Fruit fly (Drosophila melanogaster) whole organism, pupa: ENCODE data around the gene CG14711.
A peak's percentile ranks its signal among the peaks of the same experiment; 100 is the strongest.

Experiments
- CG10348 ChIP-seq: fragments of 200-800 bp; sonication (Bioruptor generic); IDR thresholded peaks from 2 replicates; pipeline ENCODE4 v1.3.6; 2022; ENCODE audit warnings: missing biosample characterization, missing genetic modification characterization
- CG12605 ChIP-seq: fragments of 200-800 bp; sonication (Bioruptor generic); IDR thresholded peaks from 2 replicates; pipeline ENCODE4 v1.3.6; 2022; ENCODE audit warnings: missing biosample characterization, missing genetic modification characterization
- CG13204 ChIP-seq: fragments of 200-800 bp; sonication (Bioruptor generic); optimal IDR thresholded peaks from 2 replicates; lab custom pipeline; 2018; ENCODE audit warnings: missing biosample characterization, mild to moderate bottlenecking, missing genetic modification characterization, moderate library complexity
- CG14655 ChIP-seq: fragments of 200-800 bp; sonication (Bioruptor generic); optimal IDR thresholded peaks from 3 replicates; lab custom pipeline; 2017; ENCODE audit warnings: mild to moderate bottlenecking, missing biosample characterization, missing genetic modification reagents, missing genetic modification characterization
- CG15710 ChIP-seq: fragments of 200-800 bp; sonication (Bioruptor generic); optimal IDR thresholded peaks from 2 replicates; lab custom pipeline; 2018; ENCODE audit warnings: missing biosample characterization, mild to moderate bottlenecking, missing genetic modification characterization, moderate library complexity
- CG17806 ChIP-seq: fragments of 200-800 bp; sonication (Bioruptor generic); optimal IDR thresholded peaks from 2 replicates; lab custom pipeline; 2018; ENCODE audit warnings: missing biosample characterization, mild to moderate bottlenecking, missing genetic modification characterization, moderate library complexity
- CG32121 ChIP-seq: fragments of 200-800 bp; sonication (Bioruptor generic); IDR thresholded peaks from 2 replicates; pipeline ENCODE4 v1.3.6; 2022; ENCODE audit warnings: missing biosample characterization, missing genetic modification characterization
- CG34367 ChIP-seq: fragments of 200-800 bp; sonication (Bioruptor generic); optimal IDR thresholded peaks from 2 replicates; lab custom pipeline; 2018; ENCODE audit warnings: missing biosample characterization, mild to moderate bottlenecking, missing genetic modification characterization
- CG4496 ChIP-seq: fragments of 200-800 bp; sonication (Bioruptor generic); IDR thresholded peaks from 3 replicates; pipeline ENCODE4 v1.3.6; 2022; ENCODE audit warnings: missing biosample characterization, missing genetic modification characterization
- CG8159 ChIP-seq: fragments of 200-800 bp; sonication (Bioruptor generic); optimal IDR thresholded peaks from 3 replicates; lab custom pipeline; 2018; ENCODE audit warnings: missing biosample characterization, mild to moderate bottlenecking, missing genetic modification characterization, moderate library complexity
- CG8301 ChIP-seq: fragments of 200-800 bp; sonication (Bioruptor generic); optimal IDR thresholded peaks from 2 replicates; lab custom pipeline; 2018; ENCODE audit warnings: missing biosample characterization, mild to moderate bottlenecking, missing genetic modification characterization
- CG9948 ChIP-seq: fragments of 200-800 bp; sonication (Bioruptor generic); optimal IDR thresholded peaks from 2 replicates; lab custom pipeline; 2018; ENCODE audit warnings: missing biosample characterization, mild to moderate bottlenecking, missing genetic modification characterization, moderate library complexity
- D1 ChIP-seq: fragments of 200-800 bp; sonication (Bioruptor generic); optimal IDR thresholded peaks from 2 replicates; lab custom pipeline; 2018; ENCODE audit warnings: missing biosample characterization, mild to moderate bottlenecking, missing genetic modification characterization, moderate library complexity
- EcR ChIP-seq: fragments of 200-800 bp; sonication (Bioruptor generic); optimal IDR thresholded peaks from 3 replicates; lab custom pipeline; 2019; ENCODE audit warnings: missing biosample characterization, missing genetic modification characterization, mild to moderate bottlenecking, moderate library complexity, missing genetic modification reagents
- Ets98B ChIP-seq: fragments of 200-800 bp; sonication (Bioruptor generic); IDR thresholded peaks from 2 replicates; pipeline ENCODE4 v1.3.6; 2022; ENCODE audit warnings: missing biosample characterization, missing genetic modification characterization
- Pif1A ChIP-seq: fragments of 200-800 bp; sonication (Bioruptor generic); optimal IDR thresholded peaks from 3 replicates; lab custom pipeline; 2016; ENCODE audit warnings: missing biosample characterization, missing genetic modification characterization
- Pif1B ChIP-seq: fragments of 200-800 bp; sonication (Bioruptor generic); optimal IDR thresholded peaks from 3 replicates; lab custom pipeline; 2016; ENCODE audit warnings: missing biosample characterization, missing genetic modification characterization
- Snoo ChIP-seq: fragments of 200-800 bp; sonication (Bioruptor generic); optimal IDR thresholded peaks from 3 replicates; lab custom pipeline; 2017; ENCODE audit warnings: missing biosample characterization, mild to moderate bottlenecking, missing genetic modification characterization, inconsistent platforms
- fd96Ca ChIP-seq: fragments of 200-800 bp; sonication (Bioruptor generic); IDR thresholded peaks from 3 replicates; pipeline ENCODE4 v1.3.6; 2022; ENCODE audit warnings: missing biosample characterization, missing genetic modification characterization
- gl ChIP-seq: fragments of 200-800 bp; sonication (Bioruptor generic); optimal IDR thresholded peaks from 2 replicates; lab custom pipeline; 2018; ENCODE audit warnings: missing biosample characterization, mild to moderate bottlenecking, missing genetic modification characterization
- rn ChIP-seq: fragments of 200-800 bp; sonication (Bioruptor generic); IDR thresholded peaks from 2 replicates; pipeline ENCODE4 v1.3.6; 2022; ENCODE audit warnings: missing biosample characterization, missing genetic modification characterization

The CG14711 gene

dm6 chr3R:11613252-11614036 lies 9.7 kb upstream of the CG14711 start:
- TF ChIP-seq CG15710 (tag; lab: Kevin White, UChicago) (peak; percentile 30), D1 (tag; lab: Kevin White, UChicago) (peak; percentile 35), CG34367 (tag; lab: Kevin White, UChicago) (no peak), Snoo (tag; lab: Kevin White, UChicago) (peak; percentile 42)
- TF ChIP-seq, all 21 proteins: peak for 3

dm6 chr3R:11614107-11614506 lies 9.0 kb upstream of the CG14711 start:
- no peak for TF ChIP-seq Pif1B (GFP tag; lab: Kevin White, UChicago)
- no peak for TF ChIP-seq CG8159 (tag; lab: Kevin White, UChicago)
- TF ChIP-seq CG13204 = peak; percentile 24
- no peak for TF ChIP-seq CG15710 (tag; lab: Kevin White, UChicago)
- 0 out of 3 replicates have a peak, but pooled peaks have one; percentile 12 for TF ChIP-seq CG4496 (GFP tag; lab: Robert Waterston, UW)
- no peak for TF ChIP-seq CG10348 (GFP tag; lab: Robert Waterston, UW)
- TF ChIP-seq CG17806 (tag; lab: Kevin White, UChicago) = no peak
- TF ChIP-seq CG12605 (GFP tag; lab: Robert Waterston, UW) = no peak
- TF ChIP-seq CG8301 (tag; lab: Kevin White, UChicago) = no peak
- peak; percentile 89 for TF ChIP-seq EcR (GFP tag; lab: Kevin White, UChicago)

dm6 chr3R:11614507-11614906 lies 8.6 kb upstream of the CG14711 start:
- TF ChIP-seq fd96Ca (GFP tag; lab: Robert Waterston, UW) (peak; percentile 46; the same call in 1 of the 3 replicates), CG14655 (GFP tag; lab: Kevin White, UChicago) (peak; percentile 3), CG17806 (tag; lab: Kevin White, UChicago) (peak; percentile 39), CG13204 (no peak), Ets98B (GFP tag; lab: Robert Waterston, UW) (peak; percentile 39), CG10348 (GFP tag; lab: Robert Waterston, UW) (no peak), CG4496 (GFP tag; lab: Robert Waterston, UW) (peak; percentile 63; the same call in 2 of the 3 replicates), gl (tag; lab: Kevin White, UChicago) (no peak), Pif1A (peak; percentile 39), CG15710 (tag; lab: Kevin White, UChicago) (peak; percentile 36), Snoo (tag; lab: Kevin White, UChicago) (peak; percentile 37), EcR (GFP tag; lab: Kevin White, UChicago) (no peak), CG12605 (GFP tag; lab: Robert Waterston, UW) (no peak), Pif1B (GFP tag; lab: Kevin White, UChicago) (peak; percentile 31), CG8159 (tag; lab: Kevin White, UChicago) (peak; percentile 33), CG34367 (tag; lab: Kevin White, UChicago) (peak; percentile 22), rn (GFP tag; lab: Robert Waterston, UW) (no peak), CG8301 (tag; lab: Kevin White, UChicago) (peak; percentile 2), CG9948 (tag; lab: Kevin White, UChicago) (no peak), CG32121 (GFP tag; lab: Robert Waterston, UW) (peak; percentile 56), D1 (tag; lab: Kevin White, UChicago) (no peak)

- peak; percentile 6 for TF ChIP-seq CG13204
- TF ChIP-seq EcR (GFP tag; lab: Kevin White, UChicago) = peak; percentile 71
- TF ChIP-seq Pif1A = no peak
- TF ChIP-seq fd96Ca (GFP tag; lab: Robert Waterston, UW) = no peak
- peak; percentile 26 for TF ChIP-seq CG8159 (tag; lab: Kevin White, UChicago)
Measured at dm6 chr3R:11615415-11616104, 7.6 kb upstream of the CG14711 start.

- no peak for TF ChIP-seq Snoo (tag; lab: Kevin White, UChicago)
- TF ChIP-seq Pif1A = no peak
- TF ChIP-seq gl (tag; lab: Kevin White, UChicago) = no peak
- peak; percentile 76 for TF ChIP-seq CG14655 (GFP tag; lab: Kevin White, UChicago)
- TF ChIP-seq CG17806 (tag; lab: Kevin White, UChicago) = peak; percentile 21
- TF ChIP-seq CG13204 = no peak
- peak; percentile 63 for TF ChIP-seq CG8301 (tag; lab: Kevin White, UChicago)
- TF ChIP-seq CG10348 (GFP tag; lab: Robert Waterston, UW) = no peak
- peak; percentile 55 for TF ChIP-seq CG9948 (tag; lab: Kevin White, UChicago)
- peak; percentile 24 for TF ChIP-seq CG34367 (tag; lab: Kevin White, UChicago)
- no peak for TF ChIP-seq fd96Ca (GFP tag; lab: Robert Waterston, UW)
- TF ChIP-seq CG4496 (GFP tag; lab: Robert Waterston, UW) = peak; percentile 4; the same call in 1 of the 3 replicates
- TF ChIP-seq CG12605 (GFP tag; lab: Robert Waterston, UW) = no peak
- no peak for TF ChIP-seq Ets98B (GFP tag; lab: Robert Waterston, UW)
- TF ChIP-seq D1 (tag; lab: Kevin White, UChicago) = no peak
- no peak for TF ChIP-seq rn (GFP tag; lab: Robert Waterston, UW)
- TF ChIP-seq CG8159 (tag; lab: Kevin White, UChicago) = peak; percentile 36
- TF ChIP-seq EcR (GFP tag; lab: Kevin White, UChicago) = no peak
- peak; percentile 47 for TF ChIP-seq CG15710 (tag; lab: Kevin White, UChicago)
- peak; percentile 28; the same call in 1 of the 2 replicates for TF ChIP-seq CG32121 (GFP tag; lab: Robert Waterston, UW)
- peak; percentile 29 for TF ChIP-seq Pif1B (GFP tag; lab: Kevin White, UChicago)
- TF ChIP-seq, all 21 proteins: peak for 10
Measured at dm6 chr3R:11616219-11616618, 6.9 kb upstream of the CG14711 start.
